Comparison of ENCODE assay signal across 1 worm cellular context in genomic region chrX:4620019-4620418, ce11.
TF ChIP-seq lines count a peak whose summit lies in the region.

No protein-coding gene starts in this region.

TF ChIP-seq in whole organism, L1 larva, 84 proteins besides CTCF, POLR2A, EP300 and RAD21 (continued from another document):
- TF ChIP-seq lir-3 (tag; optimal IDR thresholded peaks at IDR 0.05; lab: Kevin White, UChicago; ENCODE audit: poor library complexity) (no peak), ceh-63 (GFP tag; optimal IDR thresholded peaks at IDR 0.05; lab: Kevin White, UChicago) (peak; percentile 21)
TF ChIP-seq in whole organism, L1 larva: peak in this region for 8.
